Worm (Caenorhabditis elegans) whole organism, L3 larva: ENCODE results near the gene fbxa-63.

ENCODE experiments used
- R02D3.7 ChIP-seq: fragments of 150-350 bp; optimal IDR thresholded peaks from 2 replicates; lab custom pipeline; 2014; ENCODE audit warnings: missing biosample characterization, missing genetic modification characterization
- ZK546.5 ChIP-seq: sonication (generic microtip); optimal IDR thresholded peaks from 2 replicates; lab custom pipeline; 2017; ENCODE audit warnings: missing biosample characterization, missing genetic modification characterization
- aly-2 ChIP-seq: fragments of 150-350 bp; optimal IDR thresholded peaks from 2 replicates; lab custom pipeline; 2014; ENCODE audit warnings: missing biosample characterization, missing genetic modification characterization
- ceh-16 ChIP-seq: sonication (generic microtip); optimal IDR thresholded peaks from 2 replicates; lab custom pipeline; 2017; ENCODE audit warnings: missing biosample characterization, missing genetic modification characterization
- ceh-82 ChIP-seq: fragments of 150-350 bp; optimal IDR thresholded peaks from 2 replicates; lab custom pipeline; 2014; ENCODE audit warnings: missing biosample characterization, missing genetic modification characterization
- ceh-9 ChIP-seq: sonication (generic microtip); optimal IDR thresholded peaks from 2 replicates; lab custom pipeline; 2018; ENCODE audit warnings: missing biosample characterization, missing genetic modification characterization
- daf-12 ChIP-seq: fragments of 150-350 bp; optimal IDR thresholded peaks from 2 replicates; lab custom pipeline; 2014; ENCODE audit warnings: missing biosample characterization, missing genetic modification reagents, missing genetic modification characterization
- egl-27 ChIP-seq: sonication (generic microtip); optimal IDR thresholded peaks from 4 replicates; lab custom pipeline; 2017; ENCODE audit warnings: missing biosample characterization, missing genetic modification reagents, missing genetic modification characterization
- egl-5 ChIP-seq: fragments of 150-350 bp; optimal IDR thresholded peaks from 2 replicates; lab custom pipeline; 2017; ENCODE audit warnings: missing biosample characterization, missing genetic modification reagents, missing genetic modification characterization, inconsistent platforms
- elt-1 ChIP-seq: fragments of 150-350 bp; optimal IDR thresholded peaks from 2 replicates; lab custom pipeline; 2014; ENCODE audit warnings: missing biosample characterization, missing genetic modification characterization
- elt-2 ChIP-seq: sonication (generic microtip); optimal IDR thresholded peaks from 2 replicates; lab custom pipeline; 2016; ENCODE audit warnings: missing genetic modification reagents, mild to moderate bottlenecking, missing genetic modification characterization, missing compliant biosample characterization
- elt-3 ChIP-seq, 3 experiments: fragments of 150-350 bp in 1 of 3; sonication (generic microtip) in 2 of 3; optimal IDR thresholded peaks; 2 replicates in 2 of 3; 4 replicates in 1 of 3; lab custom pipeline; 2014 to 2017; ENCODE audit warnings: missing biosample characterization in 3 of 3, missing genetic modification characterization in 3 of 3
- eor-1 ChIP-seq, 2 experiments: fragments of 150-350 bp; optimal IDR thresholded peaks; 2 replicates each; lab custom pipeline; 2014 to 2018; ENCODE audit warnings: missing biosample characterization in 2 of 2, missing genetic modification characterization in 2 of 2
- fkh-10 ChIP-seq: sonication (generic microtip); optimal IDR thresholded peaks from 2 replicates; lab custom pipeline; 2017; ENCODE audit warnings: missing biosample characterization, missing genetic modification reagents, missing genetic modification characterization
- fkh-2 ChIP-seq: fragments of 150-350 bp; optimal IDR thresholded peaks from 2 replicates; lab custom pipeline; 2014; ENCODE audit warnings: missing biosample characterization, missing genetic modification reagents, missing genetic modification characterization
- fos-1 ChIP-seq: fragments of 150-350 bp; optimal IDR thresholded peaks from 2 replicates; lab custom pipeline; 2014; ENCODE audit warnings: missing biosample characterization, missing genetic modification characterization
- hmg-11 ChIP-seq: sonication (generic microtip); optimal IDR thresholded peaks from 2 replicates; lab custom pipeline; 2016; ENCODE audit warnings: missing genetic modification characterization, missing compliant biosample characterization
- jun-1 ChIP-seq: fragments of 150-350 bp; optimal IDR thresholded peaks from 2 replicates; lab custom pipeline; 2014; ENCODE audit warnings: missing biosample characterization, missing genetic modification reagents, missing genetic modification characterization
- lin-15B ChIP-seq: fragments of 150-350 bp; optimal IDR thresholded peaks from 2 replicates; lab custom pipeline; 2014; ENCODE audit warnings: missing biosample characterization, missing genetic modification characterization
- lin-39 ChIP-seq: fragments of 150-350 bp; optimal IDR thresholded peaks from 2 replicates; lab custom pipeline; 2018; ENCODE audit warnings: missing biosample characterization, missing genetic modification reagents, missing genetic modification characterization
- lsy-12 ChIP-seq: sonication (generic microtip); optimal IDR thresholded peaks from 2 replicates; lab custom pipeline; 2016; ENCODE audit warnings: mild to moderate bottlenecking, missing genetic modification characterization, missing compliant biosample characterization
- mdl-1 ChIP-seq: fragments of 150-350 bp; optimal IDR thresholded peaks from 2 replicates; lab custom pipeline; 2014; ENCODE audit warnings: missing biosample characterization, missing genetic modification characterization
- mml-1 ChIP-seq: fragments of 150-350 bp; sonication (generic microtip); optimal IDR thresholded peaks from 3 replicates; lab custom pipeline; 2014; ENCODE audit warnings: missing biosample characterization, missing genetic modification characterization
- nfya-1 ChIP-seq: sonication (generic microtip); optimal IDR thresholded peaks from 2 replicates; lab custom pipeline; 2017; ENCODE audit warnings: missing genetic modification characterization, mild to moderate bottlenecking, missing compliant biosample characterization, antibody characterized with exemption, moderate library complexity; ENCODE audit not compliant: insufficient read depth
- nhr-11 ChIP-seq: fragments of 150-350 bp; optimal IDR thresholded peaks from 2 replicates; lab custom pipeline; 2014; ENCODE audit warnings: missing biosample characterization, missing genetic modification characterization
- nhr-12 ChIP-seq: fragments of 150-350 bp; optimal IDR thresholded peaks from 2 replicates; lab custom pipeline; 2014; ENCODE audit warnings: missing biosample characterization, missing genetic modification characterization
- nhr-23 ChIP-seq: fragments of 150-350 bp; optimal IDR thresholded peaks from 2 replicates; lab custom pipeline; 2014; ENCODE audit warnings: missing biosample characterization, missing genetic modification reagents, missing genetic modification characterization
- nhr-237 ChIP-seq: fragments of 150-350 bp; optimal IDR thresholded peaks from 2 replicates; lab custom pipeline; 2014; ENCODE audit warnings: missing biosample characterization, missing genetic modification characterization
- nhr-25 ChIP-seq: sonication (generic microtip); optimal IDR thresholded peaks from 2 replicates; lab custom pipeline; 2017; ENCODE audit warnings: missing biosample characterization, missing genetic modification characterization
- nhr-28 ChIP-seq: fragments of 150-350 bp; optimal IDR thresholded peaks from 2 replicates; lab custom pipeline; 2014; ENCODE audit warnings: missing biosample characterization, missing genetic modification characterization
- nhr-43 ChIP-seq: sonication (generic microtip); optimal IDR thresholded peaks from 2 replicates; lab custom pipeline; 2016; ENCODE audit warnings: mild to moderate bottlenecking, missing genetic modification characterization, missing compliant biosample characterization; ENCODE audit not compliant: poor library complexity, severe bottlenecking
- nhr-67 ChIP-seq: fragments of 150-350 bp; optimal IDR thresholded peaks from 2 replicates; lab custom pipeline; 2014; ENCODE audit warnings: missing biosample characterization, missing genetic modification characterization
- nhr-76 ChIP-seq: fragments of 150-350 bp; sonication (generic microtip); optimal IDR thresholded peaks from 5 replicates; lab custom pipeline; 2014; ENCODE audit warnings: missing biosample characterization, missing genetic modification characterization
- nhr-77 ChIP-seq: fragments of 150-350 bp; optimal IDR thresholded peaks from 2 replicates; lab custom pipeline; 2014; ENCODE audit warnings: missing biosample characterization, missing genetic modification characterization
- pha-4 ChIP-seq: fragments of 150-350 bp; optimal IDR thresholded peaks from 2 replicates; lab custom pipeline; 2014; ENCODE audit warnings: missing biosample characterization, missing genetic modification reagents, missing genetic modification characterization
- pqm-1 ChIP-seq: fragments of 150-350 bp; optimal IDR thresholded peaks from 2 replicates; lab custom pipeline; 2017; ENCODE audit warnings: missing biosample characterization, missing genetic modification characterization, inconsistent platforms
- sea-2 ChIP-seq: fragments of 150-350 bp; sonication (generic microtip); optimal IDR thresholded peaks from 4 replicates; lab custom pipeline; 2014; ENCODE audit warnings: missing biosample characterization, missing genetic modification reagents, missing genetic modification characterization
- snpc-4 ChIP-seq: fragments of 150-350 bp; optimal IDR thresholded peaks from 2 replicates; lab custom pipeline; 2014; ENCODE audit warnings: missing biosample characterization, missing genetic modification characterization
- tbx-2 ChIP-seq: sonication (generic microtip); optimal IDR thresholded peaks from 2 replicates; lab custom pipeline; 2016; ENCODE audit warnings: mild to moderate bottlenecking, missing genetic modification characterization, missing compliant biosample characterization
- unc-39 ChIP-seq: sonication (generic microtip); optimal IDR thresholded peaks from 4 replicates; lab custom pipeline; 2017; ENCODE audit warnings: missing biosample characterization, missing genetic modification characterization
- unc-62 ChIP-seq: fragments of 150-350 bp; sonication (generic microtip); optimal IDR thresholded peaks from 4 replicates; lab custom pipeline; 2014; ENCODE audit warnings: missing biosample characterization, missing genetic modification reagents, missing genetic modification characterization
- ztf-11 ChIP-seq: fragments of 150-350 bp; optimal IDR thresholded peaks from 2 replicates; lab custom pipeline; 2014; ENCODE audit warnings: missing biosample characterization, missing genetic modification characterization

Gene fbxa-63

DNA sequence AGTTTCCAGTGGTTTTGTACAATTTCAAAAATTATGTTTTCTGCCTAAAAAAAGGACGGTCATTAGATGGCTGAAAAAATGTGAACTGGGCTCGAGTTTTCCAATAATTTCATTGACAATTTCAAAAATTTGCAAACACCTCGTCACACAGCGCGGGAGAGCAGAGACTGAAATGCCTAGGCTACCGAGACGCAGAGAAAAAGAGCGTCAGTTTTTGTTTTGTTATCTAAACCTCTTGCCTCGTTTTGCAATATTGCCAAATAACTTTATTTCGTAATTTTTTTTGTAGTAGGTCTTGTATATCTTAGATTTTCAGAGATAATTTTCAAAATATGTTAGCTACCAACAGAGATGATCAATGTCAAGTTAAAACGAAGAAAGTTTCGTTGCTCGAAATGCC is at the start of gene fbxa-63:
TSS of gene fbxa-63 (plus strand) at position 310 of the 400 bp plus-strand sequence.
- TF ChIP-seq sea-2 (GFP tag; lab: Kevin White, UChicago) (no peak), mdl-1 (no peak), fos-1 (no peak), nhr-12 (tag; lab: Kevin White, UChicago) (no peak), daf-12 (tag; lab: Kevin White, UChicago) (no peak), elt-1 (tag; lab: Kevin White, UChicago) (no peak), unc-39 (tag; lab: Kevin White, UChicago) (no peak), tbx-2 (tag; lab: Kevin White, UChicago) (no peak), nfya-1 (peak; percentile 48), hmg-11 (tag; lab: Kevin White, UChicago) (peak; percentile 72), eor-1 (tag; optimal IDR thresholded peaks at IDR 0.05; lab: Kevin White, UChicago) (no peak), nhr-28 (tag; lab: Kevin White, UChicago) (no peak), R02D3.7 (tag; lab: Kevin White, UChicago) (no peak), pha-4 (tag; lab: Kevin White, UChicago) (peak; percentile 49), nhr-77 (tag; lab: Kevin White, UChicago) (no peak), nhr-67 (no peak), nhr-25 (tag; lab: Kevin White, UChicago) (no peak), nhr-11 (tag; lab: Kevin White, UChicago) (no peak), nhr-43 (tag; lab: Kevin White, UChicago) (no peak), nhr-237 (tag; lab: Kevin White, UChicago) (no peak), snpc-4 (tag; lab: Kevin White, UChicago) (no peak), lin-15B (tag; lab: Kevin White, UChicago) (peak; percentile 14), nhr-76 (tag; lab: Kevin White, UChicago) (no peak), lsy-12 (no peak), egl-5 (no peak), ceh-16 (no peak), nhr-23 (no peak), jun-1 (no peak), egl-27 (no peak), unc-62 (no peak), ceh-82 (tag; lab: Kevin White, UChicago) (no peak), fkh-10 (GFP tag; lab: Kevin White, UChicago) (no peak), lin-39 (tag; lab: Kevin White, UChicago) (no peak), elt-2 (tag; lab: Kevin White, UChicago) (peak; percentile 18), ZK546.5 (tag; lab: Kevin White, UChicago) (no peak), fkh-2 (tag; lab: Kevin White, UChicago) (no peak), aly-2 (no peak), mml-1 (tag; lab: Kevin White, UChicago) (no peak), pqm-1 (peak; percentile 32), elt-3 (tag; optimal IDR thresholded peaks at IDR 0.05; lab: Kevin White, UChicago) (no peak)

- TF ChIP-seq elt-2 (tag; lab: Kevin White, UChicago): no peak
- TF ChIP-seq mdl-1: no peak
- no peak for TF ChIP-seq ztf-11 (tag; lab: Kevin White, UChicago)
- no peak for TF ChIP-seq nhr-43 (tag; lab: Kevin White, UChicago)
- TF ChIP-seq ceh-9 (tag; lab: Kevin White, UChicago): no peak
- no peak for TF ChIP-seq hmg-11 (tag; lab: Kevin White, UChicago)
Measured at ce11 chrIII:1196192-1196591, 47.1 kb upstream of the fbxa-63 start, which contains the start of gene dss-1. Gene dss-1 (minus strand): TSS chrIII:1196292.
